Worm (Caenorhabditis elegans): ENCODE measurements around the gene str-18.
A peak's percentile ranks its signal among the peaks of the same experiment; 100 is the strongest.

Gene str-18

DNA sequence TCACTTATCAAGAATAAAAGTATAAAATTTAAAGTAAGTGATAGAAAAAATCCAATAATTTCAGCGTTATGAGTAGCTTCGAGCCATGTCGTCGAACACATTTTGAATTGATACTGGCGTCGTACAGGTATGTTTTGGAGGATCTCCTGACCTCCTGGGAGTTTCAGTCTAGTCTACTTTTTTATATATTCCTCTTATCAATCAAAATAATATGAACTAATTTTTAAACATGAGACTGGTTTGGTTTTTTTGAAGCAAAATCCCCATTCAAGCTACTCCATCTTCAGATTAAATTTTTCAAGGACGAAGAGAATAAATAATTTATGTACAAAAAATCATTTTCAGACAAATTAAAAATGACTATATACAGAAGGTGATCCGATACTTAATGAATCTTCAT, 29.9 kb downstream of the str-18 start, which contains the start of gene str-101:
str-101 (minus strand) TSS at position 101 of the 400 bp plus-strand sequence.
- TF ChIP-seq zfh-2 (GFP tag; conservative IDR thresholded peaks at IDR 0.05) (no peak), Y79H2A.3 (GFP tag; conservative IDR thresholded peaks at IDR 0.05) (no peak), lsl-1 (GFP tag; optimal IDR thresholded peaks at IDR 0.05) (no peak), K11D2.4 (GFP tag; IDR thresholded peaks at IDR 0.05) (no peak), die-1 (tag; optimal IDR thresholded peaks at IDR 0.05) (no peak), ceh-27 (GFP tag; optimal IDR thresholded peaks at IDR 0.05) (no peak), lag-1 (GFP tag; IDR thresholded peaks at IDR 0.05) (no peak), ztf-25 (GFP tag; IDR thresholded peaks at IDR 0.05) (no peak), C06A6.2 (GFP tag; conservative IDR thresholded peaks at IDR 0.05) (no peak), snpc-3.4 (tag; optimal IDR thresholded peaks at IDR 0.05) (no peak), aptf-3 (GFP tag; IDR thresholded peaks at IDR 0.05) (no peak), dox-1 (GFP tag; IDR thresholded peaks at IDR 0.05) (no peak), ceh-91 (GFP tag; IDR thresholded peaks at IDR 0.05) (no peak)

DNA sequence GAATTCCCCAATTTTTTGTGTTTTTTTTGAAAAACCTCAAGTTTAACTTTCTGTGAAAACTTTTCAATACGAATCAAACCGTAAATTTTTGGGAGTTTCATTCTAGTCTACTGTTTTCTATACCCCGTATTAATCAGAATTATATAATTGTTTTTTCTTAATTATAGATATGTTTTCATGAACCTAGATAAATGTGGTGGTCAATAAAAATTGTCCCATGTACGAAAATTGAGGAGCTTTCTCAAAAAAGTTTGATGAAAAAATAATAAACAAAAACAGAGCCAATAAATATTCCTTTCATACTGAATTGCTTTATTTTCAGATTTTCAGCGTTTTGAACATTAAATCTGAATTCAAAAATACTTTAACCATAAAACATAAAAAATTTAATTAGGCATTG, 31.4 kb downstream of the str-18 start, which contains the start of gene Y6E2A.1:
Y6E2A.1 (minus strand) TSS at position 101 of the 400 bp plus-strand sequence.
- TF ChIP-seq ztf-18 (tag; optimal IDR thresholded peaks at IDR 0.05) (no peak), dpff-1 (tag; optimal IDR thresholded peaks at IDR 0.05) (no peak), lin-54 (GFP tag; optimal IDR thresholded peaks at IDR 0.05) (no peak), snpc-3.4 (tag; optimal IDR thresholded peaks at IDR 0.05) (no peak), Y53F4B.3 (GFP tag; IDR thresholded peaks at IDR 0.05) (no peak), egl-18 (GFP tag; IDR thresholded peaks at IDR 0.05) (no peak), ztf-28 (GFP tag; IDR thresholded peaks at IDR 0.05) (no peak)

DNA sequence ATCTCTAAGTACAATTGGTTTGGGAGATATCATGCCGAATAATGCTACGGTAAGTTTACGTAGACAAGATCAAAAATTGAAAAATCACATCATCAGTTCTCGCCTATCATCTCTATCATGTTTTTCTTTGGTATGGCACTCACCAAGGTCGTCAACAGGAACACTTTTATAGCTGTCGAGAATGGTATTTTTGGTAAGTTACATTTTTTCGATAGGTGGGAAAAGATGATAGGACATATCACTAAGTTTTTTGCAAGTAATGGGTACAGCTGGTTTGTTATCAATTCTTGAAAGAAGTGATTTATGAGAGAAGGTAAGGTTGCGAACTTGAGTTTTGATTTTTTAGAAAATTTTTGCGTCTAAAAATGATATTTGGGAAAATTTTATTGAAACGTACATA, 33.8 kb downstream of the str-18 start:
- peak; percentile 27 for TF ChIP-seq somi-1 (GFP tag; optimal IDR thresholded peaks at IDR 0.05)
- no peak for TF ChIP-seq ztf-28 (GFP tag; IDR thresholded peaks at IDR 0.05)

DNA sequence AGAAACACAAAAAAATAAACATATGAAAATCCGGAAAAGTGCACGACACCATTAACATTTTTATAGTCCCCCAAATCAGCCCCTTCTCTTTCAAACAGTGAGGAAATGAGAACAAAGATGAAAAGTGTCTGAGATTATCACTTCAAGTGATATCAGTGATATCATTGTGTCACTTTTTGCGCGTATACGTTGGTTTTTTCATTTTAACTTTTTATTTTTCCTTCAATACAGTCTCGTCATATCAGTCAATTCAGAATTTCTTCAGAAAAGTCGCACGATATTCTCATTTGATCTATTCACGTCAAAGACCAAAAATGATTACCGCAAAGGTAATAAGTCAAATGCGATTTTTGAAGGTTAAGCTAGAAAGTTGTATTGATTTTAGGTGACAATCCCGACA, 37.0 kb downstream of the str-18 start, which contains the start of gene twk-34:
twk-34 (plus strand) TSS at position 216 of the 400 bp plus-strand sequence.
- no peak for TF ChIP-seq dox-1 (GFP tag; IDR thresholded peaks at IDR 0.05)

DNA sequence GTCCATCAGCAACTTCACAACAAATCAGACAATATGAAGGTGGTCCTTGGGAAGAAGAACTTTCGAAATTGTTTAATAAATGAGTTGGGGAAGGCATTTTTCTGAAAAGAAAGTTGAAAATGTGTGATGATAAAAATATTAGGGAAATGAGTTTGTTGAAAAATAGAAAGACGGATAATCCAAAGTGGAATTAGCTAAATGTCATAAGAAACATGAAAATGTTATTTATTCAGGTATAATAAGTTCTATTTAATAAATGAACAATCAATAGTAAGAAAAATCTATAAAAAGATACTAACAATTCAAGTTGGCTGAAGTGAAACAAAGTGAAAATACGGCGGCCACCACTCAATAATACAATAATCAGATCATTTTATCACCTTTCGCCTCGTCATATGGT, 39.5 kb downstream of the str-18 start, which contains the start of gene nhr-53:
nhr-53 (minus strand) TSS at position 101 of the 400 bp plus-strand sequence.
- TF ChIP-seq nhr-80 (tag; optimal IDR thresholded peaks at IDR 0.05) (no peak), madf-3 (GFP tag; IDR thresholded peaks at IDR 0.05) (no peak), hmg-1.2 (GFP tag; IDR thresholded peaks at IDR 0.05) (no peak)

DNA sequence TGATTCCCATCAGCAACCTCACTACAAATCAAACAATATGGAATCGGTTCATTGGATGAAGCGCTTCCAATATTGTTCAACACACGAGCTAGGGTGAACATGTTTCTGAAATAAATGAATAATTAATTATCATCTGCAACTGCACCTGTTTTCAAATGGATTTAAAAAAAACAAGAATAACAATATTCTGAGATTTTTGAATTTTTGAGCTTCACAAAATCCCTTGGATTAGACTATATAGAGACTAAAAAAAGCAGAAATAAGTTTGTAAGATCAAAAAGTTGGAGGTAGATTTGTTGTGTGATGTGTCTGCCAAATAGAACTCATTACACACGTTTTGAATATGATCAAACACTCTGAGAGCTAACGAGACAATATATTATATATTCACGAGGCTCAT, 42.0 kb downstream of the str-18 start, which contains the start of gene nhr-199:
nhr-199 (minus strand) TSS at position 101 of the 400 bp plus-strand sequence.
- TF ChIP-seq dpl-1 (GFP tag; optimal IDR thresholded peaks at IDR 0.05) (no peak), hlh-12 (tag; optimal IDR thresholded peaks at IDR 0.05) (no peak), F10E7.11 (tag; optimal IDR thresholded peaks at IDR 0.05) (no peak), chd-7 (tag; optimal IDR thresholded peaks at IDR 0.05) (no peak), snpc-1.1 (tag; optimal IDR thresholded peaks at IDR 0.05; ENCODE audit: insufficient read depth) (no peak), bed-1 (GFP tag; IDR thresholded peaks at IDR 0.05) (no peak), B0019.2 (GFP tag; conservative IDR thresholded peaks at IDR 0.05) (no peak), dox-1 (GFP tag; IDR thresholded peaks at IDR 0.05) (no peak), D2030.7 (GFP tag; IDR thresholded peaks at IDR 0.05) (no peak), hsf-1 (GFP tag; IDR thresholded peaks at IDR 0.05) (no peak), F37B4.10 (GFP tag; IDR thresholded peaks at IDR 0.05) (no peak), ztf-28 (GFP tag; IDR thresholded peaks at IDR 0.05) (no peak), atf-7 (tag; optimal IDR thresholded peaks at IDR 0.05) (no peak), madf-10 (tag; optimal IDR thresholded peaks at IDR 0.05) (no peak)
